Fruit fly (Drosophila melanogaster): ENCODE data around the gene CG33641.

The CG33641 gene

dm6 chr2L:13548786-13549780 lies 20.2 kb downstream of the CG33641 start, which contains the start of gene B4:
Gene B4 (minus strand): TSS chr2L:13549328.
- TF ChIP-seq CG9705 (GFP tag; optimal IDR thresholded peaks at IDR 0.05) (no peak), GATAd (GFP tag; optimal IDR thresholded peaks at IDR 0.05) (no peak), dmrt93B (GFP tag; optimal IDR thresholded peaks at IDR 0.05) (no peak), sage (GFP tag; optimal IDR thresholded peaks at IDR 0.05) (no peak), CG32264 (GFP tag; optimal IDR thresholded peaks at IDR 0.05) (no peak), Hnf4 (GFP tag; optimal IDR thresholded peaks at IDR 0.05) (peak; percentile 42), br (GFP tag; optimal IDR thresholded peaks at IDR 0.05) (peak; percentile 20), Mio (GFP tag; optimal IDR thresholded peaks at IDR 0.05) (no peak), Jra (GFP tag; optimal IDR thresholded peaks at IDR 0.05) (peak; percentile 70), jim (GFP tag; optimal IDR thresholded peaks at IDR 0.05) (peak; percentile 72), foxo (GFP tag; optimal IDR thresholded peaks at IDR 0.05) (peak in 1 of 2 experiments; percentile 1), Dfd (GFP tag; optimal IDR thresholded peaks at IDR 0.05) (no peak), brk (GFP tag; optimal IDR thresholded peaks at IDR 0.05) (no peak), HLH106 (tag; optimal IDR thresholded peaks at IDR 0.05) (no peak), usp (GFP tag; optimal IDR thresholded peaks at IDR 0.05) (no peak), lola (GFP tag; optimal IDR thresholded peaks at IDR 0.05) (no peak), sv (GFP tag; optimal IDR thresholded peaks at IDR 0.05) (peak; percentile 16), Hr78 (GFP tag; optimal IDR thresholded peaks at IDR 0.05) (no peak), dl (GFP tag; optimal IDR thresholded peaks at IDR 0.05; ENCODE audit: insufficient read depth in 1 of 2, partially characterized antibody in 2 of 2) (peak; percentile 32 to 36), rgr (GFP tag; optimal IDR thresholded peaks at IDR 0.05) (peak; percentile 56), Rel (GFP tag; optimal IDR thresholded peaks at IDR 0.05) (no peak), Rel (tag; optimal IDR thresholded peaks at IDR 0.05) (peak; percentile 20), fru (GFP tag; optimal IDR thresholded peaks at IDR 0.05) (no peak), pan (optimal IDR thresholded peaks at IDR 0.05) (no peak), woc (GFP tag; optimal IDR thresholded peaks at IDR 0.05) (no peak), Vsx2 (GFP tag; optimal IDR thresholded peaks at IDR 0.05; ENCODE audit: partially characterized antibody) (peak; percentile 61), CrebA (GFP tag; optimal IDR thresholded peaks at IDR 0.05; ENCODE audit: borderline replicate concordance) (no peak), tai (GFP tag; optimal IDR thresholded peaks at IDR 0.05) (peak; percentile 46), ey (GFP tag; optimal IDR thresholded peaks at IDR 0.05) (peak; percentile 7), Sp1 (GFP tag; optimal IDR thresholded peaks at IDR 0.05) (peak; percentile 30), psq (GFP tag; optimal IDR thresholded peaks at IDR 0.05) (peak; percentile 54), h (GFP tag; optimal IDR thresholded peaks at IDR 0.05) (peak; percentile 93), N (GFP tag; optimal IDR thresholded peaks at IDR 0.05) (no peak), dsf (GFP tag; optimal IDR thresholded peaks at IDR 0.05; ENCODE audit: borderline replicate concordance) (no peak), Abd-B (GFP tag; optimal IDR thresholded peaks at IDR 0.05) (no peak), OdsH (GFP tag; optimal IDR thresholded peaks at IDR 0.05) (no peak), Dif (GFP tag; optimal IDR thresholded peaks at IDR 0.05; ENCODE audit: partially characterized antibody) (peak; percentile 81), Myc (optimal IDR thresholded peaks at IDR 0.05) (no peak), Hr83 (GFP tag; optimal IDR thresholded peaks at IDR 0.05; ENCODE audit: poor library complexity, severe bottlenecking) (peak; percentile 87)

- no peak for TF ChIP-seq dmrt93B (GFP tag; optimal IDR thresholded peaks at IDR 0.05)
- peak; percentile 40 for TF ChIP-seq brk (GFP tag; optimal IDR thresholded peaks at IDR 0.05)
- TF ChIP-seq Hr78 (GFP tag; optimal IDR thresholded peaks at IDR 0.05), result no peak
- no peak for TF ChIP-seq Abd-B (GFP tag; optimal IDR thresholded peaks at IDR 0.05)
- no peak for TF ChIP-seq Rel (GFP tag; optimal IDR thresholded peaks at IDR 0.05)
- peak; percentile 77 for TF ChIP-seq Rel (tag; optimal IDR thresholded peaks at IDR 0.05)
- TF ChIP-seq h (GFP tag; optimal IDR thresholded peaks at IDR 0.05), result peak; percentile 65
- TF ChIP-seq lola (GFP tag; optimal IDR thresholded peaks at IDR 0.05), result no peak
- TF ChIP-seq br (GFP tag; optimal IDR thresholded peaks at IDR 0.05), result peak; percentile 33
- TF ChIP-seq dl (GFP tag; optimal IDR thresholded peaks at IDR 0.05; ENCODE audit: insufficient read depth in 1 of 2, partially characterized antibody in 2 of 2), result peak in 1 of 2 experiments; percentile 55
- TF ChIP-seq fru (GFP tag; optimal IDR thresholded peaks at IDR 0.05), result peak; percentile 30
- peak; percentile 72 for TF ChIP-seq Dfd (GFP tag; optimal IDR thresholded peaks at IDR 0.05)
- peak; percentile 83 for TF ChIP-seq Hr83 (GFP tag; optimal IDR thresholded peaks at IDR 0.05; ENCODE audit: poor library complexity, severe bottlenecking)
- TF ChIP-seq Vsx2 (GFP tag; optimal IDR thresholded peaks at IDR 0.05; ENCODE audit: partially characterized antibody), result peak; percentile 86
- TF ChIP-seq CG32264 (GFP tag; optimal IDR thresholded peaks at IDR 0.05), result no peak
- no peak for TF ChIP-seq CG9705 (GFP tag; optimal IDR thresholded peaks at IDR 0.05)
- no peak for TF ChIP-seq GATAd (GFP tag; optimal IDR thresholded peaks at IDR 0.05)
- peak; percentile 23 for TF ChIP-seq woc (GFP tag; optimal IDR thresholded peaks at IDR 0.05)
- TF ChIP-seq foxo (GFP tag; optimal IDR thresholded peaks at IDR 0.05), result peak in 1 of 2 experiments; percentile 19
- peak; percentile 50 for TF ChIP-seq Sp1 (GFP tag; optimal IDR thresholded peaks at IDR 0.05)
- TF ChIP-seq Mio (GFP tag; optimal IDR thresholded peaks at IDR 0.05), result no peak
- TF ChIP-seq sv (GFP tag; optimal IDR thresholded peaks at IDR 0.05), result no peak
- TF ChIP-seq pan (optimal IDR thresholded peaks at IDR 0.05), result no peak
- no peak for TF ChIP-seq tai (GFP tag; optimal IDR thresholded peaks at IDR 0.05)
- TF ChIP-seq OdsH (GFP tag; optimal IDR thresholded peaks at IDR 0.05), result no peak
- no peak for TF ChIP-seq rgr (GFP tag; optimal IDR thresholded peaks at IDR 0.05)
- no peak for TF ChIP-seq dsf (GFP tag; optimal IDR thresholded peaks at IDR 0.05; ENCODE audit: borderline replicate concordance)
- TF ChIP-seq psq (GFP tag; optimal IDR thresholded peaks at IDR 0.05), result no peak
- TF ChIP-seq HLH106 (tag; optimal IDR thresholded peaks at IDR 0.05), result peak; percentile 44
- no peak for TF ChIP-seq jim (GFP tag; optimal IDR thresholded peaks at IDR 0.05)
- peak; percentile 24 for TF ChIP-seq sage (GFP tag; optimal IDR thresholded peaks at IDR 0.05)
- peak; percentile 32 for TF ChIP-seq Dif (GFP tag; optimal IDR thresholded peaks at IDR 0.05; ENCODE audit: partially characterized antibody)
- no peak for TF ChIP-seq N (GFP tag; optimal IDR thresholded peaks at IDR 0.05)
- TF ChIP-seq Hnf4 (GFP tag; optimal IDR thresholded peaks at IDR 0.05), result peak; percentile 62
- TF ChIP-seq Jra (GFP tag; optimal IDR thresholded peaks at IDR 0.05), result peak; percentile 59
- peak; percentile 13 for TF ChIP-seq CrebA (GFP tag; optimal IDR thresholded peaks at IDR 0.05; ENCODE audit: borderline replicate concordance)
- TF ChIP-seq Myc (optimal IDR thresholded peaks at IDR 0.05), result no peak
- no peak for TF ChIP-seq ey (GFP tag; optimal IDR thresholded peaks at IDR 0.05)
- no peak for TF ChIP-seq usp (GFP tag; optimal IDR thresholded peaks at IDR 0.05)
These were observed 21.2 kb downstream of the CG33641 start, which contains the start of gene kuz for dm6 chr2L:13549973-13550458. Gene kuz (plus strand): TSS chr2L:13550139.

Data from whole organism, wandering third instar larva.